Fruit fly (Drosophila melanogaster) whole organism, prepupa: ENCODE data around the gene lectin-24A.

ENCODE experiments used
- Blimp-1 ChIP-seq: fragments of 200-800 bp; sonication (Bioruptor generic); optimal IDR thresholded peaks from 3 replicates; lab custom pipeline; 2017; ENCODE audit warnings: missing biosample characterization, missing genetic modification characterization, mild to moderate bottlenecking, moderate library complexity, missing genetic modification reagents
- CG10631 ChIP-seq: fragments of 200-800 bp; sonication (Bioruptor generic); optimal IDR thresholded peaks from 2 replicates; lab custom pipeline; 2016; ENCODE audit warnings: missing biosample characterization, missing genetic modification characterization
- CG11294 ChIP-seq: fragments of 200-800 bp; sonication (Bioruptor generic); IDR thresholded peaks from 2 replicates; pipeline ENCODE4 v1.3.6; 2022; ENCODE audit warnings: missing biosample characterization, missing genetic modification characterization
- CG11902 ChIP-seq: fragments of 200-800 bp; sonication (Bioruptor generic); optimal IDR thresholded peaks from 3 replicates; lab custom pipeline; 2016; ENCODE audit warnings: missing biosample characterization, missing genetic modification characterization
- CG15336 ChIP-seq: fragments of 200-800 bp; sonication (Bioruptor generic); IDR thresholded peaks from 2 replicates; pipeline ENCODE4 v1.3.6; 2022; ENCODE audit warnings: missing biosample characterization, missing genetic modification characterization
- CG1621 ChIP-seq: fragments of 200-800 bp; sonication (Bioruptor generic); optimal IDR thresholded peaks from 3 replicates; lab custom pipeline; 2018; ENCODE audit warnings: missing biosample characterization, mild to moderate bottlenecking, missing genetic modification characterization
- CG16779 ChIP-seq: fragments of 200-800 bp; sonication (Bioruptor generic); optimal IDR thresholded peaks from 3 replicates; lab custom pipeline; 2017; ENCODE audit warnings: missing biosample characterization, mild to moderate bottlenecking, missing genetic modification characterization
- CG3032 ChIP-seq: fragments of 200-800 bp; optimal IDR thresholded peaks from 2 replicates; lab custom pipeline; 2019; ENCODE audit warnings: missing biosample characterization, mild to moderate bottlenecking, missing genetic modification characterization, moderate library complexity
- CG31627 ChIP-seq: fragments of 200-800 bp; sonication (Bioruptor generic); optimal IDR thresholded peaks from 3 replicates; lab custom pipeline; 2016; ENCODE audit warnings: missing biosample characterization, missing genetic modification characterization
- CG32006 ChIP-seq: fragments of 200-800 bp; sonication (Bioruptor generic); optimal IDR thresholded peaks from 3 replicates; lab custom pipeline; 2017; ENCODE audit warnings: missing biosample characterization, mild to moderate bottlenecking, missing genetic modification characterization
- CG3919 ChIP-seq: fragments of 200-800 bp; sonication (Bioruptor generic); optimal IDR thresholded peaks from 3 replicates; lab custom pipeline; 2016; ENCODE audit warnings: missing biosample characterization, missing genetic modification characterization
- CG6276 ChIP-seq: fragments of 200-800 bp; sonication (Bioruptor generic); optimal IDR thresholded peaks from 2 replicates; lab custom pipeline; 2017; ENCODE audit warnings: missing biosample characterization, mild to moderate bottlenecking, missing genetic modification characterization
- CG6808 ChIP-seq: fragments of 200-800 bp; sonication (Bioruptor generic); optimal IDR thresholded peaks from 3 replicates; lab custom pipeline; 2017; ENCODE audit warnings: missing biosample characterization, missing genetic modification characterization, mild to moderate bottlenecking, moderate library complexity, missing genetic modification reagents
- CG6854 ChIP-seq: fragments of 200-800 bp; sonication (Bioruptor generic); optimal IDR thresholded peaks from 2 replicates; lab custom pipeline; 2017; ENCODE audit warnings: missing biosample characterization, mild to moderate bottlenecking, missing genetic modification characterization
- CG7368 ChIP-seq: fragments of 200-800 bp; sonication (Bioruptor generic); optimal IDR thresholded peaks from 3 replicates; lab custom pipeline; 2016; ENCODE audit warnings: missing biosample characterization, missing genetic modification characterization
- CG8319 ChIP-seq: fragments of 200-800 bp; sonication (Bioruptor generic); optimal IDR thresholded peaks from 3 replicates; lab custom pipeline; 2016; ENCODE audit warnings: missing biosample characterization, missing genetic modification characterization
- CG9139 ChIP-seq: fragments of 200-800 bp; sonication (Bioruptor generic); optimal IDR thresholded peaks from 3 replicates; lab custom pipeline; 2017; ENCODE audit warnings: missing biosample characterization, mild to moderate bottlenecking, missing genetic modification characterization
- Eip75B ChIP-seq: fragments of 200-800 bp; sonication (Bioruptor generic); optimal IDR thresholded peaks from 3 replicates; lab custom pipeline; 2016; ENCODE audit warnings: missing biosample characterization, missing genetic modification characterization
- Eip78C ChIP-seq: fragments of 200-800 bp; sonication (Bioruptor generic); peaks from one replicate; lab custom pipeline; 2016; ENCODE audit warnings: missing biosample characterization, missing genetic modification characterization
- Eip93F ChIP-seq: fragments of 200-800 bp; sonication (Bioruptor generic); optimal IDR thresholded peaks from 2 replicates; lab custom pipeline; 2016; ENCODE audit warnings: missing biosample characterization, mild to moderate bottlenecking, missing genetic modification characterization
- Ets21C ChIP-seq: fragments of 200-800 bp; sonication (Bioruptor generic); optimal IDR thresholded peaks from 3 replicates; lab custom pipeline; 2016; ENCODE audit warnings: missing biosample characterization, missing genetic modification characterization
- Hr38 ChIP-seq: sonication (Bioruptor generic); optimal IDR thresholded peaks from 2 replicates; lab custom pipeline; 2016; ENCODE audit warnings: missing biosample characterization, missing genetic modification characterization
- Hr39 ChIP-seq: fragments of 200-800 bp; sonication (Bioruptor generic); optimal IDR thresholded peaks from 2 replicates; lab custom pipeline; 2016; ENCODE audit warnings: missing biosample characterization, missing genetic modification characterization
- Lpt ChIP-seq: fragments of 200-800 bp; sonication (Bioruptor generic); optimal IDR thresholded peaks from 3 replicates; lab custom pipeline; 2016; ENCODE audit warnings: missing biosample characterization, missing genetic modification characterization
- Sox102F ChIP-seq: fragments of 200-800 bp; sonication (Bioruptor generic); optimal IDR thresholded peaks from 2 replicates; lab custom pipeline; 2016; ENCODE audit warnings: missing biosample characterization, mild to moderate bottlenecking, missing genetic modification characterization
- acj6 ChIP-seq: fragments of 200-800 bp; sonication (Bioruptor generic); optimal IDR thresholded peaks from 3 replicates; lab custom pipeline; 2016; ENCODE audit warnings: missing biosample characterization, missing genetic modification characterization
- cyc ChIP-seq: fragments of 200-800 bp; sonication (Bioruptor generic); optimal IDR thresholded peaks from 3 replicates; lab custom pipeline; 2016; ENCODE audit warnings: missing biosample characterization, missing genetic modification characterization
- dac ChIP-seq: fragments of 200-800 bp; sonication (Bioruptor generic); optimal IDR thresholded peaks from 2 replicates; lab custom pipeline; 2017; ENCODE audit warnings: missing biosample characterization, mild to moderate bottlenecking, missing genetic modification characterization
- dsx ChIP-seq: fragments of 200-800 bp; optimal IDR thresholded peaks from 3 replicates; lab custom pipeline; 2019; ENCODE audit warnings: missing biosample characterization, mild to moderate bottlenecking, missing genetic modification characterization, moderate library complexity; ENCODE audit not compliant: poor library complexity, severe bottlenecking
- esn ChIP-seq: fragments of 200-800 bp; sonication (Bioruptor generic); optimal IDR thresholded peaks from 2 replicates; lab custom pipeline; 2016; ENCODE audit warnings: missing biosample characterization, mild to moderate bottlenecking, missing genetic modification characterization, moderate library complexity
- fd59A ChIP-seq: fragments of 200-800 bp; sonication (Bioruptor generic); optimal IDR thresholded peaks from 2 replicates; lab custom pipeline; 2017; ENCODE audit warnings: missing biosample characterization, mild to moderate bottlenecking, missing genetic modification characterization, missing genetic modification reagents
- fd85E ChIP-seq: fragments of 200-800 bp; sonication (Bioruptor generic); optimal IDR thresholded peaks from 3 replicates; lab custom pipeline; 2016; ENCODE audit warnings: missing biosample characterization, missing genetic modification characterization
- fkh ChIP-seq: fragments of 200-800 bp; sonication (Bioruptor generic); optimal IDR thresholded peaks from 3 replicates; lab custom pipeline; 2017; ENCODE audit warnings: missing biosample characterization, mild to moderate bottlenecking, missing genetic modification characterization, moderate library complexity
- lz ChIP-seq: fragments of 200-800 bp; sonication (Bioruptor generic); optimal IDR thresholded peaks from 3 replicates; lab custom pipeline; 2016; ENCODE audit warnings: missing biosample characterization, missing genetic modification characterization
- net ChIP-seq: fragments of 200-800 bp; sonication (Bioruptor generic); optimal IDR thresholded peaks from 3 replicates; lab custom pipeline; 2016; ENCODE audit warnings: missing biosample characterization, missing genetic modification characterization
- salr ChIP-seq, 2 experiments: fragments of 200-800 bp; sonication (Bioruptor generic); optimal IDR thresholded peaks; 3 replicates each; lab custom pipeline; 2016 to 2018; ENCODE audit warnings: missing biosample characterization in 2 of 2, missing genetic modification characterization in 2 of 2, mild to moderate bottlenecking in 1 of 2
- spab ChIP-seq: fragments of 200-800 bp; sonication (Bioruptor generic); optimal IDR thresholded peaks from 2 replicates; lab custom pipeline; 2017; ENCODE audit warnings: missing biosample characterization, mild to moderate bottlenecking, missing genetic modification characterization, missing genetic modification reagents
- svp ChIP-seq: fragments of 200-800 bp; sonication (Bioruptor generic); peaks from one replicate; lab custom pipeline; 2016; ENCODE audit warnings: missing biosample characterization, missing genetic modification characterization
- vri ChIP-seq: fragments of 200-800 bp; sonication (Bioruptor generic); optimal IDR thresholded peaks from 3 replicates; lab custom pipeline; 2016; ENCODE audit warnings: missing biosample characterization, mild to moderate bottlenecking, missing genetic modification characterization

lectin-24A gene

DNA sequence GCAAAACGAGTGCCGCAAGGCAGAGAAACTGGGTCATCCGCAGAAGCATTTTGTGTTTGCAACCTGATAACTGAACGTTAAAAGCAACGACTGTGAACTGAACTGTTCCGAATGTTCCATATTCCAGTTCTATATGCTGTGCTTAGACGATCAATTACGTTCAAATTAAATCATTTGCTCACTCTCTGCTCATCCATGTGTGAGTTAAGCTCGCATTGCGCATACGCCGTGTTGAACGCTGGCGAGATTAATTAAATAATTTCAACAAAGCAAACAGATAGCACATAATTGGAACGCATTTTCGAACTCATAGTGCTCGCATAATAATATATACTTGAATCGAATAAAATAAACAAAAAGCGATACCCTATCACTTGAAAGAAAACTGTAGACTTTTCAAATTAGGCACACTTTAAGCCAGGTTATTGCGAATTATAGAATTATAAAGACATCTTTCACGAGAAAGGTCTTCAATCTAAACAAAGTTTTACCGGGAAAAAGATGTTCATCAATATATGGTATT lies 18.5 kb downstream of the lectin-24A start, which contains the start of the genes CG10031 and CG42464:
Gene CG10031 (minus strand): TSS at position 101 of the 523 bp plus-strand sequence.
Gene CG42464 (plus strand): TSS at position 473 of the 523 bp plus-strand sequence.
- TF ChIP-seq Hr38 = no peak
- TF ChIP-seq cyc (GFP tag; lab: Kevin White, UChicago) = no peak
- no peak for TF ChIP-seq fd85E
- TF ChIP-seq Ets21C (GFP tag; lab: Kevin White, UChicago) = no peak
- no peak for TF ChIP-seq Lpt (GFP tag; lab: Kevin White, UChicago)
- no peak for TF ChIP-seq Eip78C (GFP tag; lab: Kevin White, UChicago)
- no peak for TF ChIP-seq CG11294 (GFP tag; lab: Robert Waterston, UW)
- no peak for TF ChIP-seq CG10631
- no peak for TF ChIP-seq CG3919 (GFP tag; lab: Kevin White, UChicago)
- no peak for TF ChIP-seq dac (GFP tag; lab: Kevin White, UChicago)
- no peak for TF ChIP-seq CG3032 (tag; lab: Kevin White, UChicago)
- TF ChIP-seq Eip75B (GFP tag; lab: Kevin White, UChicago) = no peak
- TF ChIP-seq vri (GFP tag; lab: Kevin White, UChicago) = no peak
- TF ChIP-seq CG16779 = no peak
- no peak for TF ChIP-seq salr (GFP tag; optimal IDR thresholded peaks at IDR 0.05; lab: Kevin White, UChicago)
- TF ChIP-seq spab (GFP tag; lab: Kevin White, UChicago) = no peak

DNA sequence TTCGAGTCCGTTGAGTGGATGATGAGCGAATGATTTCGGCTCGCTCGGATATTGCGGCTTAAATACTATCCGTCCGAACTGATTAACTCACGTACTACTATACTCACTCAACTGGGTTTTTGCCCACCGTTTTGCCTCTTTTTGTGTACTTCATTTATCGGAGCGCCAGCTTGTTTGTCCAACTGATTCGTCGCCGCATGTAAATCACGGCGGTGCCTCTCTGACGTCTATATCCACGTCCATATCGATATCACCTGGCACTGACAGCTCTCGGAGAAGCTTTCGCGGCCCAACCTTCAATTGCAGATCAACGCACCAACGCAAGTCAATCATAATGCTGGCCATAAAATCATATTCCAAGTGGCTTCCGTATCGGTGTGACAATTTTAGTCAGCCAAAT lies 19.8 kb downstream of the lectin-24A start, which contains the start of gene CG3604:
Gene CG3604 (minus strand): TSS at position 101 of the 400 bp plus-strand sequence.
- TF ChIP-seq svp (GFP tag; lab: Kevin White, UChicago) (peak; percentile 33), salr (GFP tag; optimal IDR thresholded peaks at IDR 0.05; lab: Kevin White, UChicago) (no peak), CG15336 (GFP tag; lab: Robert Waterston, UW) (no peak), esn (GFP tag; lab: Kevin White, UChicago) (no peak), Hr39 (GFP tag; lab: Kevin White, UChicago) (no peak), Eip78C (GFP tag; lab: Kevin White, UChicago) (no peak)

DNA sequence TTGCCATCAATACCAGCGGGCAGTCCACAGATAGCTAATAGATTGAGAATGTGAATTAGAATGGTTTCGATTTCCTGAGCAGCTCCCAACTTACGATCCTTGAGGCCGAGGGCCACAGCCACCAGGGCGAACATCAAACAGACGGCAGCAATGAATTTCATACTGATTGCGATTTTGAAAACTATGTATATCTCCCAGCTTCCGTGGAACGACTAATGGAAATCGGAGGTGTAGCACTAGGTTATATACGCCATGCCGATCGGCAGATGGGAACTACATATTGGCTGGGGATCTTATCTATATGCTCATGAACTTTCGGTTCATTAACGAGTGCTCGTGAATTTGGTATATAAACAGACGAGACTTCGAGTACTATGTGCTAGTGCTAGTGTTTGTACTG lies 21.1 kb downstream of the lectin-24A start, which contains the start of gene IM33:
Gene IM33 (minus strand): TSS at position 221 of the 400 bp plus-strand sequence.
- TF ChIP-seq CG7368 (GFP tag; lab: Kevin White, UChicago) (no peak), CG10631 (no peak), CG6276 (GFP tag; lab: Kevin White, UChicago) (no peak), svp (GFP tag; lab: Kevin White, UChicago) (no peak), Eip75B (GFP tag; lab: Kevin White, UChicago) (no peak), CG3032 (tag; lab: Kevin White, UChicago) (no peak), net (GFP tag; lab: Kevin White, UChicago) (no peak), CG1621 (tag; lab: Kevin White, UChicago) (no peak)

DNA sequence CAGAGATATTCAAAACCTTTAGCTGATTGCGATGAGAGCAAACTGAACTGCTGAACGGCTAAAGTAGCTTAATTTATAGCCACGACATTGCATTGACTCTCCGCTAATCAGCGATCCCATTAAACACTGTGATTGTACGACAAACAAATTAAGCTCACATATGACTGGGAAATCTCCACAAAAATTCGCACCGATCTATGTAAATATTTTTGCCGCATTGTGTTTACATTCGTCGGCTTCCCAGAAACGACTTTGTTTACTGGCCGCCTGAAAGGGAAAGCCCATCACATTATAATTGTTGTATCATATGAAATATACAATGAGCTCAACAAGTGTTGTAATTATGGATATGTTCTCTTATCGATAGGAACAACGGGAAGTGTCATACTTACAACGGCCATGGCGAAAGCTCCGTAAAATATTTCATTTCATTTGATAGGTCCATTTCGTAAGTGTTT lies 22.2 kb downstream of the lectin-24A start, which contains the start of gene CG16713:
Gene CG16713 (minus strand): TSS at position 51 of the 458 bp plus-strand sequence.
- TF ChIP-seq fd59A (GFP tag; lab: Kevin White, UChicago) (no peak), CG8319 (no peak), dsx (GFP tag; lab: Kevin White, UChicago) (no peak), svp (GFP tag; lab: Kevin White, UChicago) (peak; percentile 83), CG7368 (GFP tag; lab: Kevin White, UChicago) (no peak), acj6 (no peak), CG11902 (GFP tag; lab: Kevin White, UChicago) (no peak), CG6854 (GFP tag; lab: Kevin White, UChicago) (no peak), CG1621 (tag; lab: Kevin White, UChicago) (no peak), CG9139 (GFP tag; lab: Kevin White, UChicago) (no peak), Sox102F (GFP tag; lab: Kevin White, UChicago) (no peak), Blimp-1 (GFP tag; lab: Kevin White, UChicago) (no peak), CG16779 (no peak), fd85E (no peak), Eip78C (GFP tag; lab: Kevin White, UChicago) (peak; percentile 12), fkh (GFP tag; lab: Kevin White, UChicago) (peak; percentile 11), CG31627 (GFP tag; lab: Kevin White, UChicago) (no peak), Hr39 (GFP tag; lab: Kevin White, UChicago) (no peak), CG3032 (tag; lab: Kevin White, UChicago) (no peak), vri (GFP tag; lab: Kevin White, UChicago) (no peak), CG32006 (no peak), Eip75B (GFP tag; lab: Kevin White, UChicago) (no peak), Eip93F (GFP tag; lab: Kevin White, UChicago) (no peak), CG6808 (no peak), lz (GFP tag; lab: Kevin White, UChicago) (no peak)
